Worm (Caenorhabditis elegans) whole organism, L2 larva: Measurements from ENCODE around the gene blos-2.
A peak's percentile ranks its signal among the peaks of the same experiment; 100 is the strongest.

ENCODE experiments used
- C34F6.9 ChIP-seq: fragments of 150-350 bp; optimal IDR thresholded peaks from 2 replicates; lab custom pipeline; 2014; ENCODE audit warnings: missing biosample characterization, missing genetic modification characterization
- F13H6.1 ChIP-seq: sonication (generic microtip); optimal IDR thresholded peaks from 2 replicates; lab custom pipeline; 2016; ENCODE audit warnings: missing genetic modification characterization, missing compliant biosample characterization
- R02D3.7 ChIP-seq: fragments of 150-350 bp; optimal IDR thresholded peaks from 2 replicates; lab custom pipeline; 2014; ENCODE audit warnings: missing biosample characterization, missing genetic modification characterization
- Y55F3AM.14 ChIP-seq: fragments of 200-800 bp; sonication (Bioruptor generic); optimal IDR thresholded peaks from 2 replicates; lab custom pipeline; 2018; ENCODE audit warnings: mild to moderate bottlenecking, missing genetic modification characterization, missing compliant biosample characterization
- ZK546.5 ChIP-seq: sonication (generic microtip); optimal IDR thresholded peaks from 2 replicates; lab custom pipeline; 2017; ENCODE audit warnings: missing biosample characterization, missing genetic modification characterization
- alr-1 ChIP-seq: fragments of 150-350 bp; optimal IDR thresholded peaks from 2 replicates; lab custom pipeline; 2014; ENCODE audit warnings: missing biosample characterization, missing genetic modification characterization
- aly-2 ChIP-seq: fragments of 150-350 bp; optimal IDR thresholded peaks from 2 replicates; lab custom pipeline; 2014; ENCODE audit warnings: missing biosample characterization, missing genetic modification characterization
- ceh-16 ChIP-seq: fragments of 150-350 bp; optimal IDR thresholded peaks from 2 replicates; lab custom pipeline; 2014; ENCODE audit warnings: missing biosample characterization, missing genetic modification characterization
- crh-2 ChIP-seq: sonication (generic microtip); optimal IDR thresholded peaks from 2 replicates; lab custom pipeline; 2017; ENCODE audit warnings: missing biosample characterization, missing genetic modification characterization
- dmd-4 ChIP-seq: sonication (generic microtip); optimal IDR thresholded peaks from 2 replicates; lab custom pipeline; 2017; ENCODE audit warnings: missing biosample characterization, missing genetic modification characterization
- egl-27 ChIP-seq: sonication (generic microtip); optimal IDR thresholded peaks from 3 replicates; lab custom pipeline; 2017; ENCODE audit warnings: missing biosample characterization, missing genetic modification reagents, missing genetic modification characterization
- elt-1 ChIP-seq: fragments of 150-350 bp; optimal IDR thresholded peaks from 2 replicates; lab custom pipeline; 2014; ENCODE audit warnings: missing biosample characterization, missing genetic modification characterization
- lin-11 ChIP-seq: fragments of 150-350 bp; sonication (generic microtip); optimal IDR thresholded peaks from 2 replicates; lab custom pipeline; 2014; ENCODE audit warnings: missing biosample characterization, missing genetic modification characterization, inconsistent platforms, mixed read lengths
- lin-13 ChIP-seq: fragments of 150-350 bp; optimal IDR thresholded peaks from 2 replicates; lab custom pipeline; 2014; ENCODE audit warnings: missing biosample characterization, missing genetic modification reagents, missing genetic modification characterization
- lin-39 ChIP-seq: fragments of 150-350 bp; optimal IDR thresholded peaks from 2 replicates; lab custom pipeline; 2014; ENCODE audit warnings: missing biosample characterization, missing genetic modification reagents, missing genetic modification characterization
- mab-5 ChIP-seq: fragments of 150-350 bp; optimal IDR thresholded peaks from 2 replicates; lab custom pipeline; 2014; ENCODE audit warnings: missing biosample characterization, missing genetic modification characterization
- mbf-1 ChIP-seq: sonication (generic microtip); optimal IDR thresholded peaks from 2 replicates; lab custom pipeline; 2017; ENCODE audit warnings: missing biosample characterization, missing genetic modification characterization
- nhr-10 ChIP-seq: sonication (generic microtip); optimal IDR thresholded peaks from 2 replicates; lab custom pipeline; 2017; ENCODE audit warnings: missing biosample characterization, missing genetic modification characterization
- nhr-11 ChIP-seq: fragments of 150-350 bp; optimal IDR thresholded peaks from 2 replicates; lab custom pipeline; 2014; ENCODE audit warnings: missing biosample characterization, missing genetic modification characterization
- nhr-12 ChIP-seq: fragments of 150-350 bp; optimal IDR thresholded peaks from 2 replicates; lab custom pipeline; 2014; ENCODE audit warnings: missing biosample characterization, missing genetic modification characterization
- nhr-21 ChIP-seq: fragments of 150-350 bp; optimal IDR thresholded peaks from 2 replicates; lab custom pipeline; 2014; ENCODE audit warnings: missing biosample characterization, missing genetic modification characterization
- nhr-237 ChIP-seq: fragments of 150-350 bp; optimal IDR thresholded peaks from 2 replicates; lab custom pipeline; 2014; ENCODE audit warnings: missing biosample characterization, missing genetic modification characterization
- nhr-25 ChIP-seq: fragments of 150-350 bp; sonication (generic microtip); optimal IDR thresholded peaks from 3 replicates; lab custom pipeline; 2014; ENCODE audit warnings: missing biosample characterization, missing genetic modification characterization
- peb-1 ChIP-seq: fragments of 150-350 bp; optimal IDR thresholded peaks from 2 replicates; lab custom pipeline; 2014; ENCODE audit warnings: missing biosample characterization, missing genetic modification characterization
- sem-4 ChIP-seq: fragments of 150-350 bp; optimal IDR thresholded peaks from 2 replicates; lab custom pipeline; 2014; ENCODE audit warnings: missing biosample characterization, missing genetic modification reagents, missing genetic modification characterization
- sma-3 ChIP-seq: sonication (generic microtip); optimal IDR thresholded peaks from 2 replicates; lab custom pipeline; 2016; ENCODE audit warnings: missing genetic modification reagents, missing genetic modification characterization, missing compliant biosample characterization
- sma-9 ChIP-seq, 2 experiments: fragments of 150-350 bp in 1 of 2; sonication (generic microtip) in 1 of 2; optimal IDR thresholded peaks; 2 replicates each; lab custom pipeline; 2014 to 2016; ENCODE audit warnings: missing genetic modification characterization in 2 of 2, mild to moderate bottlenecking in 1 of 2, missing biosample characterization in 1 of 2, missing compliant biosample characterization in 1 of 2, missing genetic modification reagents in 1 of 2, moderate library complexity in 1 of 2
- unc-55 ChIP-seq: fragments of 150-350 bp; sonication (generic microtip); optimal IDR thresholded peaks from 3 replicates; lab custom pipeline; 2014; ENCODE audit warnings: missing biosample characterization, missing genetic modification reagents, missing genetic modification characterization
- ztf-1 ChIP-seq: fragments of 200-800 bp; sonication (Bioruptor generic); conservative IDR thresholded peaks from 2 replicates; pipeline ENCODE4 v1.3.6; 2022; ENCODE audit warnings: missing genetic modification characterization, missing compliant biosample characterization
- ztf-11 ChIP-seq: sonication (generic microtip); optimal IDR thresholded peaks from 2 replicates; lab custom pipeline; 2017; ENCODE audit warnings: missing biosample characterization, missing genetic modification characterization
- ztf-4 ChIP-seq: fragments of 150-350 bp; optimal IDR thresholded peaks from 2 replicates; lab custom pipeline; 2014; ENCODE audit warnings: missing biosample characterization, missing genetic modification characterization

blos-2 gene

DNA sequence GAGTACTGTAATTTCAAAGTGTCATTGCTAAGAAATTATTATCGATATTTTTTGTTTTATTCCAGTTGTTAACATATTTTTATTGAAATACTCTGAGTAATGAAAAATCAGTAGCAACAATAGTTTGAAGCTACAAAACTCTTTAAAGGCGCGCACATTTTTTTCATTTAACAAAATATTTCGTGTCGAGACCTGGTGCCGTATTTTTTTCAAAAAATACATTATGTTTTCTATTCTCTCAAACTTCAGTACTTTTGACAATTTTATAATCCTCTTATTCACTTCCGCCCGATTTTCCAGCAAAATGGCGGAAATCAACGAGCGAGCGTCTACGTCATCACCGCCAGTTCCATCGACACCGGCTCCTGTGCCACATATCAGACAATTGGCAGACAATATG, at the start of gene blos-2:
Gene blos-2 (plus strand): TSS at position 301 of the 400 bp plus-strand sequence.
- TF ChIP-seq elt-1 (tag; lab: Kevin White, UChicago), result no peak
- no peak for TF ChIP-seq sma-3 (GFP tag; lab: Kevin White, UChicago)

- no peak for TF ChIP-seq sma-9 (GFP tag; optimal IDR thresholded peaks at IDR 0.05; lab: Kevin White, UChicago)
- no peak for TF ChIP-seq sma-9 (tag; optimal IDR thresholded peaks at IDR 0.05; lab: Kevin White, UChicago)
These were observed 49.7 kb upstream of the blos-2 start, which contains the start of gene ops-1 for ce11 chrIV:6284277-6284676. ops-1 (minus strand) TSS chrIV:6284377.

DNA sequence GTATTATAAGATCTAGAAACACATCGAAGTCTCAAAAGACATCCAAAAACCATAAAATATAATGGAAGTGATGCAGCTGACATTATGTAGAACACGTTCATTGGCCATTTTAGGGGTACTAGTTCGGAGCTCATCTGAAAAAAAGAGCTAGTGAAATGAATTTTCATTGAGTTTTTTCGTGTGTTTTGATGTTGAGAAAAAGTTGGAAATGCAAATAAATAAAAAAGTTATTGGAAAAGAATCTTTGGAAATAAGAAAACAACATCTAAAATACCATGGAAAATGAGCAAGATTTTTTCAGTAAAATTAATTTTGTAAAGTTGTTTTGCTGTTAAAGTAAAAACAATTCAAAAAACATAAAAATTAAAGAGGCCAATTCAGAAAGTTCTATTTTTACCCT, 43.3 kb upstream of the blos-2 start, which contains the start of gene srv-24:
Gene srv-24 (minus strand): TSS at position 101 of the 400 bp plus-strand sequence.
- TF ChIP-seq Y55F3AM.14 (no peak), lin-13 (no peak), nhr-25 (tag; lab: Kevin White, UChicago) (no peak), sem-4 (tag; lab: Kevin White, UChicago) (no peak), nhr-237 (tag; lab: Kevin White, UChicago) (no peak), elt-1 (tag; lab: Kevin White, UChicago) (no peak), ztf-4 (tag; lab: Kevin White, UChicago) (no peak), F13H6.1 (tag; lab: Kevin White, UChicago) (no peak), ztf-11 (tag; lab: Kevin White, UChicago) (no peak), lin-11 (no peak), lin-39 (tag; lab: Kevin White, UChicago) (no peak), mbf-1 (no peak), R02D3.7 (tag; lab: Kevin White, UChicago) (no peak), nhr-10 (no peak), crh-2 (tag; lab: Kevin White, UChicago) (no peak)
- TF ChIP-seq, all 48 proteins: peak for 0

ce11 chrIV:6294081-6294480, 39.9 kb upstream of the blos-2 start, which contains the start of gene hil-2:
hil-2 (plus strand) TSS chrIV:6294240.
- TF ChIP-seq unc-55 (GFP tag; lab: Kevin White, UChicago) (peak; percentile 21), ztf-1 (GFP tag; lab: Robert Waterston, UW) (no peak)

ce11 chrIV:6298253-6298652, 35.8 kb upstream of the blos-2 start, which contains the start of gene srv-27:
srv-27 (minus strand) TSS chrIV:6298353.
- no peak for TF ChIP-seq ceh-16 (tag; lab: Kevin White, UChicago)
- no peak for TF ChIP-seq mab-5 (tag; lab: Kevin White, UChicago)
- TF ChIP-seq nhr-21 (tag; lab: Kevin White, UChicago), result no peak
- TF ChIP-seq R02D3.7 (tag; lab: Kevin White, UChicago), result no peak
- TF ChIP-seq sma-9 (GFP tag; optimal IDR thresholded peaks at IDR 0.05; lab: Kevin White, UChicago), result no peak
- TF ChIP-seq sma-9 (tag; optimal IDR thresholded peaks at IDR 0.05; lab: Kevin White, UChicago), result no peak
- TF ChIP-seq egl-27 (tag; lab: Kevin White, UChicago), result no peak
- no peak for TF ChIP-seq ztf-11 (tag; lab: Kevin White, UChicago)
- TF ChIP-seq ZK546.5 (tag; lab: Kevin White, UChicago), result no peak
- TF ChIP-seq peb-1 (tag; lab: Kevin White, UChicago), result no peak
- TF ChIP-seq F13H6.1 (tag; lab: Kevin White, UChicago), result no peak
- TF ChIP-seq sma-3 (GFP tag; lab: Kevin White, UChicago), result no peak
- TF ChIP-seq aly-2, result no peak
- TF ChIP-seq C34F6.9 (tag; lab: Kevin White, UChicago), result no peak

DNA sequence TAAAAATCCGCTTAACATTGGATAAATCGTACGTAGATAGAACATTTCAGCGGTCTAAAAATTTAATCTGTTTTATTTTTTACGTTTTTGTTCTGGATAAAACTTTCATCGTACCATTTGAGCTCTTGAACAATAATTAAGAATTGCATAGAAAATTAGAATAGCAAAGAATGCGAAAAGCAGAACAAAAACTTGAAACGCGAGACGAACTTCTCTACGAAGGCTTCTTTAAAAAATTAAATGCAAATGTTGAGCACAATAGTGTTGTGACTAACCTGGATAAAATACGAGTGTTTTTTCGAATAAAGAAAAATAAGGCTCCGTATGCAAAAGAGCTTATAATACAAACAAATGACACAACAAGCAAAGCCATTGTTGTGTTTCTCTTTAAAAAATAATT, 34.5 kb upstream of the blos-2 start:
- TF ChIP-seq ztf-4 (tag; lab: Kevin White, UChicago) (no peak), nhr-25 (tag; lab: Kevin White, UChicago) (no peak), nhr-237 (tag; lab: Kevin White, UChicago) (no peak), C34F6.9 (tag; lab: Kevin White, UChicago) (no peak), alr-1 (tag; lab: Kevin White, UChicago) (no peak), nhr-12 (tag; lab: Kevin White, UChicago) (no peak), mab-5 (tag; lab: Kevin White, UChicago) (no peak), nhr-11 (tag; lab: Kevin White, UChicago) (no peak), F13H6.1 (tag; lab: Kevin White, UChicago) (no peak), dmd-4 (tag; lab: Kevin White, UChicago) (no peak)
